Worm (Caenorhabditis elegans): ENCODE results near the gene C16C4.18.
"Not testable (repeated sequence)": the region's sequence is repeated elsewhere in the genome, so short reads cannot be mapped to it uniquely, and the experiment has no call there.

C16C4.18 gene

ce11 chrII:1824329-1824728 lies 36.8 kb downstream of the C16C4.18 start, which contains the start of gene math-41:
Gene math-41 (plus strand): TSS chrII:1824629.
- not testable (repeated sequence) for TF ChIP-seq lsy-2 (tag; optimal IDR thresholded peaks at IDR 0.05); tbx-8 (GFP tag; optimal IDR thresholded peaks at IDR 0.05); nhr-12 (tag; optimal IDR thresholded peaks at IDR 0.05)

- TF ChIP-seq ces-1 (GFP tag; optimal IDR thresholded peaks at IDR 0.05), result peak; percentile 27
- no peak for TF ChIP-seq hlh-1 (tag; optimal IDR thresholded peaks at IDR 0.05)
- TF ChIP-seq elt-3 (tag; optimal IDR thresholded peaks at IDR 0.05), result no peak
- no peak for TF ChIP-seq nhr-76 (tag; optimal IDR thresholded peaks at IDR 0.05)
- no peak for TF ChIP-seq lin-13 (tag; optimal IDR thresholded peaks at IDR 0.05)
- no peak for TF ChIP-seq ceh-83 (GFP tag; optimal IDR thresholded peaks at IDR 0.05)
- no peak for TF ChIP-seq M03D4.4 (tag; optimal IDR thresholded peaks at IDR 0.05)
- TF ChIP-seq elt-1 (tag; optimal IDR thresholded peaks at IDR 0.05; ENCODE audit: borderline replicate concordance, insufficient read depth), result no peak
- no peak for TF ChIP-seq lin-32 (GFP tag; optimal IDR thresholded peaks at IDR 0.05)
- peak; percentile 66 for TF ChIP-seq cnd-1 (tag; optimal IDR thresholded peaks at IDR 0.05)
- no peak for TF ChIP-seq bed-3 (GFP tag; optimal IDR thresholded peaks at IDR 0.05)
- TF ChIP-seq nhr-28 (tag; optimal IDR thresholded peaks at IDR 0.05), result no peak
- no peak for TF ChIP-seq mab-5 (tag; optimal IDR thresholded peaks at IDR 0.05)
- TF ChIP-seq unc-120 (tag; optimal IDR thresholded peaks at IDR 0.05; ENCODE audit: poor library complexity, severe bottlenecking), result no peak
Observed at ce11 chrII:1820774-1821173, 40.4 kb downstream of the C16C4.18 start, which contains the start of gene fbxa-3. Gene fbxa-3 (minus strand): TSS chrII:1820874.

DNA sequence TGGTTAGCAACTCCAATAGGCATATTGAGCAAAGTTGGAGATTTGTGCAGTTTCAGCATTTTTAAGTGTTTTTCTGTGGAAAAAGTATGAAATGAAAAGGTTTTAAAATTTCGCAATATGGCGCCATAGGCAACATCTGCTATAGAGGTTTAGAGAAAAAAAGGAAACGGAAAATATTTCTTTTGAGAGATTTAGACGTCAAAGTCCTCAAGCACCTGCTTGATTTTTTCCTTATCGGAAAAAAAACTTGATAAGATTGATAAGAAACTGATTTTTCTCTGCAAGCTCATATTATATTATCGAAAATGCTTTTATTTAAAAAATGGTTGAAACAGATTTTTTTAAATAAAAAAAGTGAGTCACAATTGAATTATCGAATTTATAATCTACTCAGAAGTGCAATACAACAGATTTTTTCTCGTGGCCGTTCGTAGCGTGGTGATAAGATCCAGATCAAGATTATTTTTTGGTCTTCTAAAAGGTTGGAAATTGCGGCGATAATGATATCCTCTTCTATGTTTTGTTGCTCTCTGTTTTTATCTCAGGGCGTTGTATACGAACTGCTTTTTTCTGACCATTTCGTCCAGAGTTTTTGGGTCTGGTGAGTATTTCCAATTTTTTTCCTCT lies 41.1 kb downstream of the C16C4.18 start, which contains the start of gene fbxc-19:
Gene fbxc-19, plus strand, starts transcription at position 536 of the 627 bp plus-strand sequence.
- peak; percentile 12 for TF ChIP-seq mep-1 (tag; optimal IDR thresholded peaks at IDR 0.05)
- TF ChIP-seq elt-3 (tag; optimal IDR thresholded peaks at IDR 0.05), result peak; percentile 63
- TF ChIP-seq elt-1 (tag; optimal IDR thresholded peaks at IDR 0.05; ENCODE audit: borderline replicate concordance, insufficient read depth), result peak; percentile 92
- no peak for TF ChIP-seq flh-1 (GFP tag; optimal IDR thresholded peaks at IDR 0.05)

ce11 chrII:1818300-1818699 lies 42.8 kb downstream of the C16C4.18 start, which contains the start of gene fbxb-10:
Gene fbxb-10 (minus strand): TSS chrII:1818400.
- TF ChIP-seq sptf-1 (tag; optimal IDR thresholded peaks at IDR 0.05) (no peak), elt-3 (tag; optimal IDR thresholded peaks at IDR 0.05) (no peak), elt-1 (tag; optimal IDR thresholded peaks at IDR 0.05; ENCODE audit: borderline replicate concordance, insufficient read depth) (no peak)

DNA sequence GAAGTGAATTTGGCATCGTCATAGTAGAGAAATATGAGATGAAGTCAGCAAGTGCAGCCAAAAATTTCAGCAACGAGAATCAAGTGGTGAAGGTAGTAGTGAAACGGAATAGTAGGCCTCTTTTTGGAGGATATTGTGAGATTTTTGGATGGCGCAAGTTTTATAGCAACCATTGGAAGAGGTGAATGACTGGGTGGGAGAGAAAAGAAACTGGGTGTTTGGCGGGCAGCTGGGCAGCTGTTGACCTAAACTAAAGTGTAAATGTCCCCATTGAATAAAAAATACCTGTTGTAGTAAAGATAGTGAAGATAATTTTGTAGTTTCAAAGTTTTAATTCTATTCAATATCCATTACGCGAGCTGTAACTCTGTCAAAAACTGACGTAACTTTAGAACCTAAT lies 45.1 kb downstream of the C16C4.18 start:
- TF ChIP-seq hlh-1 (tag; optimal IDR thresholded peaks at IDR 0.05), result peak; percentile 59
- no peak for TF ChIP-seq ceh-39 (tag; optimal IDR thresholded peaks at IDR 0.05)

Data from whole organism, mixed stage, embryonic.